Fruit fly (Drosophila melanogaster) whole organism, embryonic: Measurements from ENCODE around the gene CG11893.

ENCODE experiments used
- Atf3 ChIP-seq: fragments of 200-800 bp; sonication (Bioruptor generic); optimal IDR thresholded peaks from 3 replicates; lab custom pipeline; 2016; ENCODE audit warnings: missing biosample characterization, missing genetic modification characterization
- B-H1 ChIP-seq: fragments of 200-800 bp; sonication (Bioruptor generic); IDR thresholded peaks from 3 replicates; pipeline ENCODE4 v1.3.6; 2022; ENCODE audit warnings: missing biosample characterization, missing genetic modification characterization
- CG10209 ChIP-seq: fragments of 200-800 bp; sonication (Bioruptor generic); optimal IDR thresholded peaks from 3 replicates; lab custom pipeline; 2017; ENCODE audit warnings: missing biosample characterization, mild to moderate bottlenecking, missing genetic modification characterization, missing genetic modification reagents
- CG10543 ChIP-seq: fragments of 200-800 bp; sonication (Bioruptor generic); optimal IDR thresholded peaks from 3 replicates; lab custom pipeline; 2017; ENCODE audit warnings: missing biosample characterization, mild to moderate bottlenecking, missing genetic modification characterization, moderate library complexity
- CG10565 ChIP-seq: fragments of 200-800 bp; sonication (Bioruptor generic); optimal IDR thresholded peaks from 3 replicates; lab custom pipeline; 2016; ENCODE audit warnings: missing biosample characterization, mild to moderate bottlenecking, missing genetic modification characterization
- CG12769 ChIP-seq: fragments of 200-800 bp; sonication (Bioruptor generic); optimal IDR thresholded peaks from 2 replicates; lab custom pipeline; 2019; ENCODE audit warnings: missing biosample characterization, mild to moderate bottlenecking, missing genetic modification characterization, moderate library complexity
- CG12942 ChIP-seq: fragments of 200-800 bp; sonication (Bioruptor generic); optimal IDR thresholded peaks from 3 replicates; lab custom pipeline; 2016; ENCODE audit warnings: missing biosample characterization, missing genetic modification characterization
- CG13123 ChIP-seq: fragments of 200-800 bp; sonication (Bioruptor generic); optimal IDR thresholded peaks from 2 replicates; lab custom pipeline; 2016; ENCODE audit warnings: missing biosample characterization, missing genetic modification characterization
- CG13296 ChIP-seq: fragments of 200-800 bp; sonication (Bioruptor generic); optimal IDR thresholded peaks from 3 replicates; lab custom pipeline; 2018; ENCODE audit warnings: missing biosample characterization, mild to moderate bottlenecking, missing genetic modification characterization
- CG13624 ChIP-seq: fragments of 200-800 bp; sonication (Bioruptor generic); optimal IDR thresholded peaks from 2 replicates; lab custom pipeline; 2016; ENCODE audit warnings: missing biosample characterization, missing genetic modification characterization
- CG14050 ChIP-seq: fragments of 200-800 bp; sonication (Bioruptor generic); IDR thresholded peaks from 3 replicates; pipeline ENCODE4 v1.3.6; 2022; ENCODE audit warnings: missing biosample characterization, missing genetic modification characterization
- CG1603 ChIP-seq: fragments of 200-800 bp; sonication (Bioruptor generic); optimal IDR thresholded peaks from 2 replicates; lab custom pipeline; 2019; ENCODE audit warnings: missing biosample characterization, mild to moderate bottlenecking, missing genetic modification characterization, moderate library complexity
- CG1647 ChIP-seq: fragments of 200-800 bp; sonication (Bioruptor generic); optimal IDR thresholded peaks from 3 replicates; lab custom pipeline; 2016; ENCODE audit warnings: missing biosample characterization, missing genetic modification characterization
- CG17361 ChIP-seq: fragments of 200-800 bp; sonication (Bioruptor generic); IDR thresholded peaks from 3 replicates; pipeline ENCODE4 v1.3.6; 2022; ENCODE audit warnings: missing biosample characterization, missing genetic modification characterization
- CG1792 ChIP-seq: fragments of 200-800 bp; sonication (Bioruptor generic); optimal IDR thresholded peaks from 2 replicates; lab custom pipeline; 2016; ENCODE audit warnings: missing biosample characterization, missing genetic modification characterization
- CG1832 ChIP-seq: fragments of 200-800 bp; sonication (Bioruptor generic); optimal IDR thresholded peaks from 2 replicates; lab custom pipeline; 2017; ENCODE audit warnings: missing biosample characterization, mild to moderate bottlenecking, missing genetic modification characterization, inconsistent platforms
- CG2202 ChIP-seq: fragments of 200-800 bp; sonication (Bioruptor generic); optimal IDR thresholded peaks from 2 replicates; lab custom pipeline; 2018; ENCODE audit warnings: missing biosample characterization, mild to moderate bottlenecking, missing genetic modification characterization
- CG30431 ChIP-seq: fragments of 200-800 bp; sonication (Bioruptor generic); optimal IDR thresholded peaks from 2 replicates; lab custom pipeline; 2017; ENCODE audit warnings: missing biosample characterization, missing genetic modification characterization
- CG4282 ChIP-seq: fragments of 200-800 bp; sonication (Bioruptor generic); optimal IDR thresholded peaks from 2 replicates; lab custom pipeline; 2016; ENCODE audit warnings: missing biosample characterization, missing genetic modification characterization
- CG5245 ChIP-seq: fragments of 200-800 bp; sonication (Bioruptor generic); optimal IDR thresholded peaks from 3 replicates; lab custom pipeline; 2016; ENCODE audit warnings: missing biosample characterization, missing genetic modification characterization
- CG5953 ChIP-seq: fragments of 200-800 bp; sonication (Bioruptor generic); IDR thresholded peaks from 2 replicates; pipeline ENCODE4 v1.3.6; 2022; ENCODE audit warnings: missing biosample characterization, missing genetic modification characterization
- CG7745 ChIP-seq: fragments of 200-800 bp; sonication (Bioruptor generic); optimal IDR thresholded peaks from 2 replicates; lab custom pipeline; 2018; ENCODE audit warnings: missing biosample characterization, mild to moderate bottlenecking, missing genetic modification characterization, moderate library complexity
- CG7928 ChIP-seq: fragments of 200-800 bp; sonication (Bioruptor generic); optimal IDR thresholded peaks from 2 replicates; lab custom pipeline; 2017; ENCODE audit warnings: missing biosample characterization, mild to moderate bottlenecking, missing genetic modification characterization
- CG8944 ChIP-seq: fragments of 200-800 bp; sonication (Bioruptor generic); optimal IDR thresholded peaks from 3 replicates; lab custom pipeline; 2016; ENCODE audit warnings: missing biosample characterization, missing genetic modification characterization
- Dad ChIP-seq: fragments of 200-800 bp; sonication (Bioruptor generic); optimal IDR thresholded peaks from 3 replicates; lab custom pipeline; 2016; ENCODE audit warnings: missing biosample characterization, missing genetic modification characterization
- H2.0 ChIP-seq: fragments of 200-800 bp; sonication (Bioruptor generic); IDR thresholded peaks from 2 replicates; pipeline ENCODE4 v1.3.6; 2022; ENCODE audit warnings: missing biosample characterization, missing genetic modification characterization
- HmgD ChIP-seq: fragments of 200-800 bp; sonication (Bioruptor generic); optimal IDR thresholded peaks from 3 replicates; lab custom pipeline; 2016; ENCODE audit warnings: missing biosample characterization, missing genetic modification characterization
- NfI ChIP-seq: fragments of 200-800 bp; sonication (Bioruptor generic); optimal IDR thresholded peaks from 3 replicates; lab custom pipeline; 2018; ENCODE audit warnings: missing biosample characterization, mild to moderate bottlenecking, missing genetic modification characterization, moderate library complexity
- Sin3A ChIP-seq: fragments of >200 bp; optimal IDR thresholded peaks from 2 replicates; lab custom pipeline; 2018
- Sox102F ChIP-seq: fragments of 200-800 bp; sonication (Bioruptor generic); optimal IDR thresholded peaks from 2 replicates; lab custom pipeline; 2018; ENCODE audit warnings: missing biosample characterization, mild to moderate bottlenecking, missing genetic modification characterization, moderate library complexity
- Tbp ChIP-seq: fragments of >200 bp; optimal IDR thresholded peaks from 2 replicates; lab custom pipeline; 2018; ENCODE audit warnings: missing biosample characterization, missing genetic modification characterization
- btn ChIP-seq: fragments of 200-800 bp; sonication (Bioruptor generic); optimal IDR thresholded peaks from 2 replicates; lab custom pipeline; 2016; ENCODE audit warnings: missing biosample characterization, missing genetic modification characterization
- disco-r ChIP-seq: fragments of 200-800 bp; sonication (Bioruptor generic); optimal IDR thresholded peaks from 2 replicates; lab custom pipeline; 2016; ENCODE audit warnings: missing biosample characterization, missing genetic modification characterization
- esg ChIP-seq: fragments of 200-800 bp; sonication (Bioruptor generic); conservative IDR thresholded peaks from 2 replicates; pipeline ENCODE4 v1.3.6; 2022; ENCODE audit warnings: missing biosample characterization, missing genetic modification characterization
- jing ChIP-seq: fragments of 200-800 bp; sonication (Bioruptor generic); optimal IDR thresholded peaks from 2 replicates; lab custom pipeline; 2018; ENCODE audit warnings: missing biosample characterization, mild to moderate bottlenecking, missing genetic modification characterization
- jumu ChIP-seq: fragments of 200-800 bp; sonication (Bioruptor generic); optimal IDR thresholded peaks from 3 replicates; lab custom pipeline; 2016; ENCODE audit warnings: missing biosample characterization, missing genetic modification characterization
- ken ChIP-seq: fragments of 200-800 bp; sonication (Bioruptor generic); IDR thresholded peaks from 3 replicates; pipeline ENCODE4 v1.3.6; 2022; ENCODE audit warnings: missing biosample characterization, missing genetic modification characterization
- luna ChIP-seq: fragments of 200-800 bp; sonication (Bioruptor generic); optimal IDR thresholded peaks from 2 replicates; lab custom pipeline; 2016; ENCODE audit warnings: missing biosample characterization, missing genetic modification characterization
- nerfin-1 ChIP-seq: fragments of 200-800 bp; sonication (Bioruptor generic); optimal IDR thresholded peaks from 3 replicates; lab custom pipeline; 2019; ENCODE audit warnings: missing biosample characterization, mild to moderate bottlenecking, missing genetic modification characterization, moderate library complexity
- nerfin-2 ChIP-seq: fragments of 200-800 bp; sonication (Bioruptor generic); IDR thresholded peaks from 2 replicates; pipeline ENCODE4 v1.3.6; 2022; ENCODE audit warnings: missing biosample characterization, missing genetic modification characterization; ENCODE audit not compliant: partially characterized antibody
- odd ChIP-seq: fragments of 200-800 bp; sonication (Bioruptor generic); optimal IDR thresholded peaks from 2 replicates; lab custom pipeline; 2017; ENCODE audit warnings: missing biosample characterization, mild to moderate bottlenecking, missing genetic modification characterization
- pho ChIP-seq: fragments of 200-800 bp; sonication (Bioruptor generic); optimal IDR thresholded peaks from 2 replicates; lab custom pipeline; 2016; ENCODE audit warnings: missing biosample characterization, missing genetic modification characterization
- ranshi ChIP-seq: fragments of 200-800 bp; sonication (Bioruptor generic); IDR thresholded peaks from 2 replicates; pipeline ENCODE4 v1.3.6; 2022; ENCODE audit warnings: missing biosample characterization, missing genetic modification characterization
- schlank ChIP-seq: fragments of 200-800 bp; sonication (Bioruptor generic); optimal IDR thresholded peaks from 2 replicates; lab custom pipeline; 2018; ENCODE audit warnings: missing biosample characterization, mild to moderate bottlenecking, missing genetic modification characterization
- sug ChIP-seq: fragments of 200-800 bp; optimal IDR thresholded peaks from 2 replicates; lab custom pipeline; 2019; ENCODE audit warnings: missing biosample characterization, mild to moderate bottlenecking, missing genetic modification characterization, moderate library complexity
- tgo ChIP-seq: fragments of 200-800 bp; sonication (Bioruptor generic); IDR thresholded peaks from 3 replicates; pipeline ENCODE4 v1.3.6; 2022; ENCODE audit warnings: missing biosample characterization, missing genetic modification characterization
- tin ChIP-seq: fragments of 200-800 bp; sonication (Bioruptor generic); optimal IDR thresholded peaks from 3 replicates; lab custom pipeline; 2016; ENCODE audit warnings: missing biosample characterization, missing genetic modification characterization
- tup ChIP-seq: fragments of 200-800 bp; sonication (Bioruptor generic); optimal IDR thresholded peaks from 2 replicates; lab custom pipeline; 2016; ENCODE audit warnings: missing biosample characterization, mild to moderate bottlenecking, missing genetic modification characterization, moderate library complexity
- vfl ChIP-seq: fragments of 200-800 bp; sonication (Bioruptor generic); optimal IDR thresholded peaks from 2 replicates; lab custom pipeline; 2016; ENCODE audit warnings: missing biosample characterization, missing genetic modification characterization
- vvl ChIP-seq: fragments of 200-800 bp; sonication (Bioruptor generic); IDR thresholded peaks from 2 replicates; pipeline ENCODE4 v1.3.6; 2022; ENCODE audit warnings: missing biosample characterization, missing genetic modification characterization
- zen ChIP-seq: fragments of 200-800 bp; sonication (Bioruptor generic); optimal IDR thresholded peaks from 3 replicates; lab custom pipeline; 2018; ENCODE audit warnings: missing biosample characterization, mild to moderate bottlenecking, missing genetic modification characterization, moderate library complexity

CG11893 gene

dm6 chr3R:25258628-25259240 is 31.0 kb upstream of the CG11893 start, which contains the start of gene CG11857 (continued):
- peak; percentile 91 for TF ChIP-seq luna (GFP tag; lab: Kevin White, UChicago)
- TF ChIP-seq vvl (GFP tag; lab: Robert Waterston, UW), result peak; percentile 99
- TF ChIP-seq CG8944 (GFP tag; lab: Kevin White, UChicago), result peak; percentile 97
- TF ChIP-seq pho (GFP tag; lab: Kevin White, UChicago), result peak; percentile 98
- TF ChIP-seq btn, result peak; percentile 86
- TF ChIP-seq tgo, result peak; percentile 99
- TF ChIP-seq HmgD (GFP tag; lab: Kevin White, UChicago), result peak; percentile 95
- peak; percentile 99 for TF ChIP-seq ken (GFP tag; lab: Robert Waterston, UW)
- TF ChIP-seq Dad, result peak; percentile 97
- peak; percentile 98 for TF ChIP-seq NfI (GFP tag; lab: Kevin White, UChicago)
- TF ChIP-seq schlank (tag; lab: Kevin White, UChicago), result peak; percentile 96
- peak; percentile 98 for TF ChIP-seq Atf3
- peak; percentile 98 for TF ChIP-seq CG5245 (GFP tag; lab: Kevin White, UChicago)
- TF ChIP-seq Sin3A, result peak; percentile 47
- TF ChIP-seq CG10209, result peak; percentile 97
- TF ChIP-seq CG14050 (GFP tag; lab: Robert Waterston, UW), result peak; percentile 98
- peak; percentile 98 for TF ChIP-seq B-H1
- no peak for TF ChIP-seq CG1832 (GFP tag; lab: Kevin White, UChicago)
- peak; percentile 97 for TF ChIP-seq CG30431 (GFP tag; lab: Kevin White, UChicago)
- peak; percentile 99 for TF ChIP-seq tin
- TF ChIP-seq CG1603 (tag; lab: Kevin White, UChicago), result peak; percentile 97
- TF ChIP-seq Sox102F, result peak; percentile 98
- TF ChIP-seq vfl (GFP tag; lab: Kevin White, UChicago), result peak; percentile 99
- peak; percentile 99 for TF ChIP-seq CG13624 (GFP tag; lab: Kevin White, UChicago)
- peak; percentile 97 for TF ChIP-seq jumu (GFP tag; lab: Kevin White, UChicago)
- peak; percentile 99 for TF ChIP-seq CG17361 (GFP tag; lab: Robert Waterston, UW)
- peak; percentile 99 for TF ChIP-seq H2.0
- TF ChIP-seq sug (tag; lab: Kevin White, UChicago), result peak; percentile 97
- TF ChIP-seq CG1647 (GFP tag; lab: Kevin White, UChicago), result peak; percentile 97
- peak; percentile 93 for TF ChIP-seq disco-r (GFP tag; lab: Kevin White, UChicago)
- TF ChIP-seq CG7928 (GFP tag; lab: Kevin White, UChicago), result peak; percentile 98
- TF ChIP-seq Tbp (GFP tag; lab: Kevin White, UChicago), result no peak
- peak; percentile 76 for TF ChIP-seq CG7745 (tag; lab: Kevin White, UChicago)
- TF ChIP-seq CG12942, result peak; percentile 98
- peak; percentile 99 for TF ChIP-seq zen (tag; lab: Kevin White, UChicago)
- TF ChIP-seq ranshi, result peak; percentile 99
- peak; percentile 95 for TF ChIP-seq CG1792
- TF ChIP-seq CG10565 (GFP tag; lab: Kevin White, UChicago), result peak; percentile 91
- peak; percentile 96 for TF ChIP-seq CG4282 (GFP tag; lab: Kevin White, UChicago)
- peak; percentile 96 for TF ChIP-seq CG5953 (GFP tag; lab: Robert Waterston, UW)
- peak; percentile 95 for TF ChIP-seq CG10543 (GFP tag; lab: Kevin White, UChicago)
- peak; percentile 99 for TF ChIP-seq esg (GFP tag; lab: Robert Waterston, UW)
- peak; percentile 95 for TF ChIP-seq CG2202 (tag; lab: Kevin White, UChicago)
- peak; percentile 99 for TF ChIP-seq nerfin-2 (GFP tag; lab: Robert Waterston, UW)
- peak; percentile 89 for TF ChIP-seq odd (GFP tag; lab: Kevin White, UChicago)
- TF ChIP-seq CG12769, result peak; percentile 98
- TF ChIP-seq CG13123 (GFP tag; lab: Kevin White, UChicago), result peak; percentile 97
- peak; percentile 93 for TF ChIP-seq CG13296
- TF ChIP-seq nerfin-1 (tag; lab: Kevin White, UChicago), result peak; percentile 95
- TF ChIP-seq jing (GFP tag; lab: Kevin White, UChicago), result peak; percentile 94
- TF ChIP-seq tup (GFP tag; lab: Kevin White, UChicago), result peak; percentile 94
